Fruit fly (Drosophila melanogaster): ENCODE data around the gene CG13361.
A peak's percentile ranks its signal among the peaks of the same experiment; 100 is the strongest.

The CG13361 gene

dm6 chrX:765039-765508 lies 11.6 kb upstream of the CG13361 start, which contains the start of gene RpL22 (continued):
- TF ChIP-seq Jarid2 (GFP tag; optimal IDR thresholded peaks at IDR 0.05) (peak; percentile 81), jumu (GFP tag; optimal IDR thresholded peaks at IDR 0.05) (peak; percentile 75), Asciz (GFP tag; optimal IDR thresholded peaks at IDR 0.05) (peak; percentile 88), HmgZ (tag; optimal IDR thresholded peaks at IDR 0.05) (peak; percentile 94), Deaf1 (tag; optimal IDR thresholded peaks at IDR 0.05) (peak; percentile 54), gcm2 (GFP tag; optimal IDR thresholded peaks at IDR 0.05) (peak; percentile 80), CG18476 (GFP tag; optimal IDR thresholded peaks at IDR 0.05) (peak; percentile 63), Dbx (GFP tag; IDR thresholded peaks at IDR 0.05) (peak; percentile 92), CG30020 (tag; optimal IDR thresholded peaks at IDR 0.05) (peak; percentile 44), lmd (GFP tag; IDR thresholded peaks at IDR 0.05) (peak; percentile 67), CG4617 (GFP tag; optimal IDR thresholded peaks at IDR 0.05; ENCODE audit: borderline replicate concordance) (peak; percentile 81), CG32532 (GFP tag; IDR thresholded peaks at IDR 0.05) (peak; percentile 91), ewg (GFP tag; optimal IDR thresholded peaks at IDR 0.05) (peak; percentile 94), CG15269 (tag; optimal IDR thresholded peaks at IDR 0.05) (peak; percentile 71), CG31441 (GFP tag; IDR thresholded peaks at IDR 0.05) (peak; percentile 80), HLH4C (GFP tag; IDR thresholded peaks at IDR 0.05; ENCODE audit: partially characterized antibody) (peak; percentile 37; the same call in 1 of the 3 replicates), lbe (GFP tag; optimal IDR thresholded peaks at IDR 0.05) (no peak), pan (optimal IDR thresholded peaks at IDR 0.05) (no peak), pan (GFP tag; optimal IDR thresholded peaks at IDR 0.05 in 1 of 2, IDR thresholded peaks at IDR 0.05 in 1 of 2) (peak in 1 of 2 experiments; percentile 82), CG4282 (GFP tag; optimal IDR thresholded peaks at IDR 0.05) (peak; percentile 90), Eip74EF (GFP tag; optimal IDR thresholded peaks at IDR 0.05) (peak in 1 of 2 experiments; percentile 83), so (GFP tag; IDR thresholded peaks at IDR 0.05) (peak; percentile 81), pros (GFP tag; optimal IDR thresholded peaks at IDR 0.05) (no peak), ham (GFP tag; IDR thresholded peaks at IDR 0.05) (peak; percentile 56; the same call in 1 of the 2 replicates), NfI (GFP tag; optimal IDR thresholded peaks at IDR 0.05) (peak; percentile 93), Camta (GFP tag; optimal IDR thresholded peaks at IDR 0.05) (peak; percentile 91), CG18262 (tag; optimal IDR thresholded peaks at IDR 0.05) (peak; percentile 65), Ets65A (GFP tag) (peak; percentile 98), CrebB (tag; optimal IDR thresholded peaks at IDR 0.05) (peak; percentile 91), CG12155 (GFP tag; optimal IDR thresholded peaks at IDR 0.05) (peak; percentile 72), lov (optimal IDR thresholded peaks at IDR 0.05) (no peak), lov (GFP tag; IDR thresholded peaks at IDR 0.05) (peak; percentile 93), pita (GFP tag; optimal IDR thresholded peaks at IDR 0.05) (peak; percentile 95), amos (GFP tag; IDR thresholded peaks at IDR 0.05; ENCODE audit: partially characterized antibody) (peak; percentile 56), CHES-1-like (GFP tag; optimal IDR thresholded peaks at IDR 0.05) (peak; percentile 92), dmrt11E (tag; optimal IDR thresholded peaks at IDR 0.05) (peak; percentile 74), CG6854 (GFP tag; optimal IDR thresholded peaks at IDR 0.05) (peak; percentile 86), Mad (GFP tag; optimal IDR thresholded peaks at IDR 0.05) (peak; percentile 92), Vsx1 (GFP tag; optimal IDR thresholded peaks at IDR 0.05) (peak; percentile 86), CG42726 (GFP tag; IDR thresholded peaks at IDR 0.05; ENCODE audit: partially characterized antibody) (no peak), Lpt (GFP tag; optimal IDR thresholded peaks at IDR 0.05) (no peak), CG7372 (GFP tag; IDR thresholded peaks at IDR 0.05) (peak; percentile 71), CG31365 (tag; optimal IDR thresholded peaks at IDR 0.05) (peak; percentile 83), ftz-f1 (GFP tag; optimal IDR thresholded peaks at IDR 0.05) (peak; percentile 82), CG5953 (GFP tag; IDR thresholded peaks at IDR 0.05) (peak; percentile 75), CG12071 (GFP tag; optimal IDR thresholded peaks at IDR 0.05) (peak; percentile 85), CG1602 (GFP tag; optimal IDR thresholded peaks at IDR 0.05) (peak; percentile 44), dati (GFP tag; IDR thresholded peaks at IDR 0.05) (peak; percentile 76), slou (GFP tag; optimal IDR thresholded peaks at IDR 0.05) (peak; percentile 86), Meics (GFP tag; optimal IDR thresholded peaks at IDR 0.05) (peak; percentile 94), eve (GFP tag; optimal IDR thresholded peaks at IDR 0.05) (no peak)

Measured in whole organism, embryonic.